Worm (Caenorhabditis elegans) whole organism, young adult: ENCODE data around the gene lido-17.

Source experiments
- C06A6.2 ChIP-seq: fragments of 200-800 bp; sonication (Bioruptor generic); conservative IDR thresholded peaks from 2 replicates; pipeline ENCODE4 v1.3.6; 2022; ENCODE audit warnings: missing genetic modification characterization, missing compliant biosample characterization
- dpl-1 ChIP-seq: fragments of 150-350 bp; optimal IDR thresholded peaks from 2 replicates; lab custom pipeline; 2014; ENCODE audit warnings: missing biosample characterization, missing genetic modification reagents, missing genetic modification characterization
- lsy-27 ChIP-seq: sonication (generic microtip); optimal IDR thresholded peaks from 2 replicates; lab custom pipeline; 2017; ENCODE audit warnings: missing genetic modification characterization, mild to moderate bottlenecking, missing compliant biosample characterization, antibody characterized with exemption, missing genotype, borderline replicate concordance; ENCODE audit not compliant: insufficient read depth
- nhr-90 ChIP-seq: sonication (generic microtip); optimal IDR thresholded peaks from 2 replicates; lab custom pipeline; 2016; ENCODE audit warnings: missing genotype, mild to moderate bottlenecking, missing genetic modification characterization, missing compliant biosample characterization
- snpc-3.4 ChIP-seq: sonication (generic microtip); optimal IDR thresholded peaks from 2 replicates; lab custom pipeline; 2017; ENCODE audit warnings: missing genetic modification characterization, mild to moderate bottlenecking, missing compliant biosample characterization, antibody characterized with exemption, moderate library complexity, missing genotype, missing genetic modification reagents
- snpc-4 ChIP-seq, 5 experiments: fragments of 150-350 bp in 1 of 5; sonication (generic microtip) in 4 of 5; optimal IDR thresholded peaks; 2 replicates each; lab custom pipeline; 2014 to 2018; ENCODE audit warnings: missing genetic modification characterization in 5 of 5, missing biosample characterization in 3 of 5, antibody characterized with exemption in 2 of 5, mild to moderate bottlenecking in 2 of 5, missing compliant biosample characterization in 2 of 5, missing genotype in 2 of 5, moderate library complexity in 2 of 5, missing genetic modification reagents in 1 of 5
- unc-62 ChIP-seq: fragments of 150-350 bp; optimal IDR thresholded peaks from 2 replicates; lab custom pipeline; 2014; ENCODE audit warnings: missing biosample characterization, missing genetic modification reagents, missing genetic modification characterization
- xnd-1 ChIP-seq: sonication (generic microtip); optimal IDR thresholded peaks from 2 replicates; lab custom pipeline; 2016; ENCODE audit warnings: missing genotype, missing genetic modification reagents, missing genetic modification characterization, missing compliant biosample characterization

- TF ChIP-seq nhr-90 (tag; lab: Kevin White, UChicago) (no peak), snpc-4 (GFP tag; optimal IDR thresholded peaks at IDR 0.05; lab: Kevin White, UChicago) (no peak), snpc-4 (tag; optimal IDR thresholded peaks at IDR 0.05; lab: Kevin White, UChicago) (no peak), dpl-1 (GFP tag; lab: Kevin White, UChicago) (no peak), xnd-1 (tag; lab: Kevin White, UChicago) (no peak), snpc-3.4 (tag; lab: Kevin White, UChicago) (no peak), C06A6.2 (GFP tag; lab: Robert Waterston, UW) (no peak), unc-62 (GFP tag; lab: Kevin White, UChicago) (no peak), lsy-27 (tag; lab: Kevin White, UChicago) (no peak)
Observed at ce11 chrII:9346490-9346889, 46.1 kb downstream of the lido-17 start, which contains the start of gene F42A8.1.
